Worm (Caenorhabditis elegans): ENCODE data around the gene stau-1.

The stau-1 gene

ce11 chrX:1060705-1061104, 25.6 kb upstream of the stau-1 start:
- no peak for TF ChIP-seq hmbx-1 (tag; optimal IDR thresholded peaks at IDR 0.05)
- no peak for TF ChIP-seq ceh-13 (GFP tag; optimal IDR thresholded peaks at IDR 0.05)
- no peak for TF ChIP-seq aly-1 (tag; optimal IDR thresholded peaks at IDR 0.05)
- no peak for TF ChIP-seq B0310.2 (tag; optimal IDR thresholded peaks at IDR 0.05)
- no peak for TF ChIP-seq F13C5.2 (tag; optimal IDR thresholded peaks at IDR 0.05)
- TF ChIP-seq ceh-36 (tag; optimal IDR thresholded peaks at IDR 0.05), result no peak
- no peak for TF ChIP-seq scrt-1 (GFP tag; IDR thresholded peaks at IDR 0.05)
- no peak for TF ChIP-seq tbx-11 (GFP tag; IDR thresholded peaks at IDR 0.05)
- TF ChIP-seq tra-4 (tag; optimal IDR thresholded peaks at IDR 0.05), result no peak
- TF ChIP-seq tbx-37 (GFP tag; conservative IDR thresholded peaks at IDR 0.05), result no peak
- TF ChIP-seq ama-1 (optimal IDR thresholded peaks at IDR 0.05), result no peak
- TF ChIP-seq hmg-4 (GFP tag; optimal IDR thresholded peaks at IDR 0.05), result no peak
- TF ChIP-seq sea-1 (GFP tag; conservative IDR thresholded peaks at IDR 0.05), result no peak
- TF ChIP-seq pes-1 (GFP tag; IDR thresholded peaks at IDR 0.05), result no peak

DNA sequence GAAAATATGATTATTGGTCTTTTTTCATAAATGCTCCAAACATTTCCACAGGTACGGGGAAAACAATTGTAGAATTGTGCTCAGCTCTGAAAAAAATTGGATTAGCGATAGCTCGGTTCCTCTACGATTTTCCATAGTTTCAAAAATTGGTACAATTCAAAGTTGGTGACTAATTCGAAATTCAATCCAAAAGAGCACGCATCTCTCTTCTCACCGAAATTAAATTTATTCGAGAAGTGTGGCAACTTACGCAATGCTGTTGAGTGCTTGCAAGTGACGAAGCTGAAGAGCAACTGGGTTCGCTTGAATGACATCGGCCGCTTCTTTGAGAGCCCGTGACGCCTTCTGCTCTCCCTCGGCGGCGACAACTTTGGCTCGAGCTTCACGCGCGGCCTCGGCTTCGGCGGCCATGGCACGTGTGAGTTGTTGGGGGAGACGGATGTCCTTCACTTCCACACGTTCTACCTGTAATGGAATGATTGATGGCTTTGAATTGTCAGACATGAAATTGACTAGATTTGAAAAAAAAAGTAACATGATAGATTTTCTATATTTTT, 22.8 kb upstream of the stau-1 start:
- TF ChIP-seq ets-7 (tag; optimal IDR thresholded peaks at IDR 0.05), result no peak
- TF ChIP-seq flt-1 (GFP tag; IDR thresholded peaks at IDR 0.05), result no peak
- TF ChIP-seq tbx-11 (GFP tag; IDR thresholded peaks at IDR 0.05), result no peak
- no peak for TF ChIP-seq tbx-37 (GFP tag; conservative IDR thresholded peaks at IDR 0.05)
- TF ChIP-seq aly-1 (tag; optimal IDR thresholded peaks at IDR 0.05), result no peak
- no peak for TF ChIP-seq ceh-13 (GFP tag; optimal IDR thresholded peaks at IDR 0.05)
- TF ChIP-seq hnd-1 (tag; optimal IDR thresholded peaks at IDR 0.05), result no peak
- TF ChIP-seq tra-4 (tag; optimal IDR thresholded peaks at IDR 0.05), result no peak
- no peak for TF ChIP-seq ama-1 (optimal IDR thresholded peaks at IDR 0.05)
- TF ChIP-seq hmbx-1 (tag; optimal IDR thresholded peaks at IDR 0.05), result no peak
- TF ChIP-seq sea-1 (GFP tag; conservative IDR thresholded peaks at IDR 0.05), result no peak
- no peak for TF ChIP-seq pes-1 (GFP tag; IDR thresholded peaks at IDR 0.05)

- TF ChIP-seq B0310.2 (tag; optimal IDR thresholded peaks at IDR 0.05) (no peak), scrt-1 (GFP tag; IDR thresholded peaks at IDR 0.05) (no peak), ceh-13 (GFP tag; optimal IDR thresholded peaks at IDR 0.05) (no peak), tra-4 (tag; optimal IDR thresholded peaks at IDR 0.05) (no peak), tbx-37 (GFP tag; conservative IDR thresholded peaks at IDR 0.05) (no peak), hmg-4 (GFP tag; optimal IDR thresholded peaks at IDR 0.05) (no peak), ama-1 (optimal IDR thresholded peaks at IDR 0.05) (no peak), sea-1 (GFP tag; conservative IDR thresholded peaks at IDR 0.05) (no peak), F13C5.2 (tag; optimal IDR thresholded peaks at IDR 0.05) (no peak)
These were observed 18.8 kb upstream of the stau-1 start, which contains the start of gene ncs-3 for ce11 chrX:1053929-1054328. Gene ncs-3, plus strand, starts transcription at chrX:1054081.

DNA sequence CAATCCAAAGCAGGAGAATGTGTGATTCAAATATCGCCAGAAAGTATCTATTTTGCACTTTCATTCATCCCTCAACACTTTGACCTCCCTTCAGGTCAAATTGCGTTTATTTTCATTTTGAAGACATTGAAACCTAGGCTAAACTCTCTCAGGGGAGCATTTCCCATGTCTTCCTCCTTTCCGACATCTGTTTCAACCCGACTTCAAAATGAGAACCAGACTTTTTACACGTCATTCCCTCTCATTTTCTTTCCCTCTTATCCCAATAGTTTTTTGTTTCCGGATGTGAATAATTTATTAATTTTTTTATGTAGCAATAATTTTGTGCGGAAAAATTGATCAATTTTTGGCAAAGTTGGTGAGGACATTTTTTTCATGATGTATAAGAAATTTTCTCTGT, 17.9 kb upstream of the stau-1 start:
- no peak for TF ChIP-seq aly-1 (tag; optimal IDR thresholded peaks at IDR 0.05)
- TF ChIP-seq ets-7 (tag; optimal IDR thresholded peaks at IDR 0.05), result no peak
- no peak for TF ChIP-seq F13C5.2 (tag; optimal IDR thresholded peaks at IDR 0.05)
- no peak for TF ChIP-seq ceh-13 (GFP tag; optimal IDR thresholded peaks at IDR 0.05)
- no peak for TF ChIP-seq hmg-4 (GFP tag; optimal IDR thresholded peaks at IDR 0.05)
- no peak for TF ChIP-seq sea-1 (GFP tag; conservative IDR thresholded peaks at IDR 0.05)
- TF ChIP-seq ama-1 (optimal IDR thresholded peaks at IDR 0.05), result no peak
- no peak for TF ChIP-seq B0310.2 (tag; optimal IDR thresholded peaks at IDR 0.05)
- no peak for TF ChIP-seq flt-1 (GFP tag; IDR thresholded peaks at IDR 0.05)
- TF ChIP-seq tbx-11 (GFP tag; IDR thresholded peaks at IDR 0.05), result no peak
- TF ChIP-seq hnd-1 (tag; optimal IDR thresholded peaks at IDR 0.05), result no peak
- TF ChIP-seq ceh-36 (tag; optimal IDR thresholded peaks at IDR 0.05), result no peak
- TF ChIP-seq tra-4 (tag; optimal IDR thresholded peaks at IDR 0.05), result no peak

DNA sequence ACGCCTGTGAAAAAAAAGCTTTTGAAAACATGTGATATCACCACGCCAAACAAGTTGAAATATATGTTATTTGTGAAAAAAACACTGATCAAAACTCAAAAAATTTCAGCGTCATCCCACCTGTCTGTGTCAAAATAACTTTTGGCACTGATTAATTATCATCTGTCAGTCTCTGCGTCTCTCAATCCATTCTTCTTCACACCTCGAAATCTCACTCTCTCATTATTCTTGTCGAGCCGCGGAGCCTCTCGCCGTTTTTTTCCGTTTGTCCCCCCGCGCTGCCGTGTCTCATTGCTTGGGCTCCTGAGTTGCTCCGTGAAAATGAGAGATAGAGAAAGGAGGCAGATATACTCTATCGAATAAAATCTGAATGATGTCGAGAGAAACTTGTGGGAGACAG, 16.0 kb upstream of the stau-1 start:
- TF ChIP-seq pes-1 (GFP tag; IDR thresholded peaks at IDR 0.05), result no peak
- TF ChIP-seq tbx-37 (GFP tag; conservative IDR thresholded peaks at IDR 0.05), result no peak
- TF ChIP-seq hnd-1 (tag; optimal IDR thresholded peaks at IDR 0.05), result no peak
- TF ChIP-seq aly-1 (tag; optimal IDR thresholded peaks at IDR 0.05), result no peak
- TF ChIP-seq F13C5.2 (tag; optimal IDR thresholded peaks at IDR 0.05), result no peak
- no peak for TF ChIP-seq hmbx-1 (tag; optimal IDR thresholded peaks at IDR 0.05)
- no peak for TF ChIP-seq sea-1 (GFP tag; conservative IDR thresholded peaks at IDR 0.05)
- TF ChIP-seq ama-1 (optimal IDR thresholded peaks at IDR 0.05), result no peak
- no peak for TF ChIP-seq flt-1 (GFP tag; IDR thresholded peaks at IDR 0.05)
- TF ChIP-seq hmg-4 (GFP tag; optimal IDR thresholded peaks at IDR 0.05), result no peak
- TF ChIP-seq ets-7 (tag; optimal IDR thresholded peaks at IDR 0.05), result no peak
- no peak for TF ChIP-seq ceh-13 (GFP tag; optimal IDR thresholded peaks at IDR 0.05)
- TF ChIP-seq tra-4 (tag; optimal IDR thresholded peaks at IDR 0.05), result no peak
- TF ChIP-seq tbx-11 (GFP tag; IDR thresholded peaks at IDR 0.05), result no peak
- TF ChIP-seq ceh-36 (tag; optimal IDR thresholded peaks at IDR 0.05), result no peak
- TF ChIP-seq B0310.2 (tag; optimal IDR thresholded peaks at IDR 0.05), result no peak
- TF ChIP-seq scrt-1 (GFP tag; IDR thresholded peaks at IDR 0.05), result no peak

DNA sequence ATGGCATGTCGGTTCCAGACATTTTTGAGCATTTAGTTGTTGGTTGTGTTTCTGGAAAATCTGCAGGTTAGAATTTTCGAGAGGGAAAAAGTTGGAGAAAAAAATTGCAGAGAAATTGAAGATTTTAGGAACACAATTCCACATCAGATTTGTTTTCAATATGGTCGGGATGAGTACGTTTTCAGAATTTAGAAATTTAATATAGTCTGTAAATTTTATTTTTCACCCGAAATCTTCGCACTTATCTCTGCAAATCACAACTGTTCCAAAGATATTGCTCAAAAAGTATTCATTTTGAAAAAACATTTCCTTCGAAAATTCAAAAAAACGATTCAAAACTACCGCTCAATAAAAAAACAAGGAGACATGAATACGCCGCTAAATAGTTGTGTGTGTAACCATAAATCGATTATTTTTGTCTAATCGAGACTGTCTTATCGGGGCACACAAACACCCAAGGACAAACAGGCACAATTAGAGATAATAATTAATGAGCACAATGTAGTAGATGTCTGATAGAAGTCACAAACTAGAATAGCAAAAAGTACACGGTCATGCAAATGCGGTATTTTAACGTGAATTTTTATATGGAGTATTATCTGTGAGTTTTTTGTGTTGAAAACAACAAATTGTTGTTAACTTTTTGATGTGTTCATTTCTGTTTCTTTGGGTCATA, 11.2 kb upstream of the stau-1 start, which contains the start of gene vpat-1:
Gene vpat-1, minus strand, starts transcription at position 51 of the 676 bp plus-strand sequence.
- TF ChIP-seq aly-1 (tag; optimal IDR thresholded peaks at IDR 0.05) (no peak), tra-4 (tag; optimal IDR thresholded peaks at IDR 0.05) (no peak), ceh-13 (GFP tag; optimal IDR thresholded peaks at IDR 0.05) (no peak), tbx-11 (GFP tag; IDR thresholded peaks at IDR 0.05) (no peak), F13C5.2 (tag; optimal IDR thresholded peaks at IDR 0.05) (no peak), ets-7 (tag; optimal IDR thresholded peaks at IDR 0.05) (no peak), scrt-1 (GFP tag; IDR thresholded peaks at IDR 0.05) (no peak), B0310.2 (tag; optimal IDR thresholded peaks at IDR 0.05) (no peak), hmbx-1 (tag; optimal IDR thresholded peaks at IDR 0.05) (no peak), ceh-36 (tag; optimal IDR thresholded peaks at IDR 0.05) (no peak), tbx-37 (GFP tag; conservative IDR thresholded peaks at IDR 0.05) (no peak)

- TF ChIP-seq hnd-1 (tag; optimal IDR thresholded peaks at IDR 0.05) (no peak), F13C5.2 (tag; optimal IDR thresholded peaks at IDR 0.05) (no peak), scrt-1 (GFP tag; IDR thresholded peaks at IDR 0.05) (no peak), ceh-13 (GFP tag; optimal IDR thresholded peaks at IDR 0.05) (no peak), flt-1 (GFP tag; IDR thresholded peaks at IDR 0.05) (no peak), pes-1 (GFP tag; IDR thresholded peaks at IDR 0.05) (no peak), tbx-11 (GFP tag; IDR thresholded peaks at IDR 0.05) (no peak), ets-7 (tag; optimal IDR thresholded peaks at IDR 0.05) (no peak), ceh-36 (tag; optimal IDR thresholded peaks at IDR 0.05) (no peak), B0310.2 (tag; optimal IDR thresholded peaks at IDR 0.05) (no peak), tbx-37 (GFP tag; conservative IDR thresholded peaks at IDR 0.05) (no peak), ama-1 (optimal IDR thresholded peaks at IDR 0.05) (no peak), hmg-4 (GFP tag; optimal IDR thresholded peaks at IDR 0.05) (no peak), hmbx-1 (tag; optimal IDR thresholded peaks at IDR 0.05) (no peak), tra-4 (tag; optimal IDR thresholded peaks at IDR 0.05) (no peak), aly-1 (tag; optimal IDR thresholded peaks at IDR 0.05) (no peak), sea-1 (GFP tag; conservative IDR thresholded peaks at IDR 0.05) (no peak)
These were observed 9.2 kb upstream of the stau-1 start for ce11 chrX:1044327-1044726.
